Fruit fly (Drosophila melanogaster): ENCODE results near the gene CG13083.

The CG13083 gene

dm6 chr2L:19453381-19453780 is 33.9 kb upstream of the CG13083 start, which contains the start of gene Top2 (continued):
- TF ChIP-seq inv (GFP tag; IDR thresholded peaks at IDR 0.05; ENCODE audit: partially characterized antibody) (peak; percentile 81), unc-4 (GFP tag; IDR thresholded peaks at IDR 0.05; ENCODE audit: partially characterized antibody) (peak; percentile 83), CG3995 (GFP tag; optimal IDR thresholded peaks at IDR 0.05) (peak; percentile 100), CG6689 (GFP tag; IDR thresholded peaks at IDR 0.05) (no peak), caup (GFP tag; optimal IDR thresholded peaks at IDR 0.05; ENCODE audit: severe bottlenecking) (peak; percentile 17), cad (GFP tag; optimal IDR thresholded peaks at IDR 0.05) (no peak), CG13296 (GFP tag; optimal IDR thresholded peaks at IDR 0.05) (no peak), seq (GFP tag; IDR thresholded peaks at IDR 0.05) (no peak), Dp (GFP tag; optimal IDR thresholded peaks at IDR 0.05) (peak; percentile 68), Nf-YA (GFP tag; IDR thresholded peaks at IDR 0.05) (no peak), CG12744 (GFP tag; optimal IDR thresholded peaks at IDR 0.05) (no peak), Mad (GFP tag; optimal IDR thresholded peaks at IDR 0.05) (peak; percentile 58), slou (GFP tag; optimal IDR thresholded peaks at IDR 0.05) (peak; percentile 18), tap (tag; optimal IDR thresholded peaks at IDR 0.05) (no peak), CG5245 (GFP tag; optimal IDR thresholded peaks at IDR 0.05) (peak; percentile 4), Lhr (GFP tag; optimal IDR thresholded peaks at IDR 0.05) (peak; percentile 94), vvl (GFP tag; IDR thresholded peaks at IDR 0.05) (peak; percentile 9; the same call in 1 of the 2 replicates), ham (GFP tag; IDR thresholded peaks at IDR 0.05) (no peak), nerfin-2 (GFP tag; IDR thresholded peaks at IDR 0.05; ENCODE audit: partially characterized antibody) (peak; percentile 53; the same call in 1 of the 2 replicates), CG3163 (GFP tag; optimal IDR thresholded peaks at IDR 0.05) (no peak), sd (tag; optimal IDR thresholded peaks at IDR 0.05) (peak; percentile 6), CG9932 (GFP tag; IDR thresholded peaks at IDR 0.05) (peak; percentile 67), mld (GFP tag; IDR thresholded peaks at IDR 0.05; ENCODE audit: partially characterized antibody) (peak; percentile 68; the same call in 1 of the 3 replicates), CG7987 (GFP tag; optimal IDR thresholded peaks at IDR 0.05) (peak; percentile 72), CG4404 (GFP tag; IDR thresholded peaks at IDR 0.05) (no peak), Aef1 (GFP tag; IDR thresholded peaks at IDR 0.05) (peak; percentile 39), Poxn (GFP tag; IDR thresholded peaks at IDR 0.05) (no peak), CG17385 (GFP tag; optimal IDR thresholded peaks at IDR 0.05) (no peak), CG11398 (GFP tag; optimal IDR thresholded peaks at IDR 0.05) (no peak), CG9876 (GFP tag; optimal IDR thresholded peaks at IDR 0.05) (peak; percentile 57), Sin3A (optimal IDR thresholded peaks at IDR 0.05) (peak; percentile 41), CG8478 (optimal IDR thresholded peaks at IDR 0.05) (no peak), CG32767 (GFP tag; IDR thresholded peaks at IDR 0.05) (peak; percentile 47; the same call in 1 of the 2 replicates), Hr39 (optimal IDR thresholded peaks at IDR 0.05) (no peak), repo (GFP tag; optimal IDR thresholded peaks at IDR 0.05) (peak; percentile 7), lov (optimal IDR thresholded peaks at IDR 0.05) (no peak), lov (GFP tag; IDR thresholded peaks at IDR 0.05) (no peak), CG7357 (GFP tag; IDR thresholded peaks at IDR 0.05) (no peak), chif (GFP tag; optimal IDR thresholded peaks at IDR 0.05) (peak; percentile 26 to 50), tna (GFP tag; IDR thresholded peaks at IDR 0.05; ENCODE audit: partially characterized antibody) (peak; percentile 77), CG12299 (tag; optimal IDR thresholded peaks at IDR 0.05) (no peak), CG32532 (GFP tag; IDR thresholded peaks at IDR 0.05) (no peak), CG12391 (tag; optimal IDR thresholded peaks at IDR 0.05) (peak; percentile 57), fu2 (GFP tag; optimal IDR thresholded peaks at IDR 0.05) (peak; percentile 15), CG4282 (GFP tag; optimal IDR thresholded peaks at IDR 0.05) (peak; percentile 41), CG17359 (tag; optimal IDR thresholded peaks at IDR 0.05) (no peak), ems (GFP tag; optimal IDR thresholded peaks at IDR 0.05) (peak; percentile 29), Opbp (GFP tag; IDR thresholded peaks at IDR 0.05; ENCODE audit: partially characterized antibody) (peak; percentile 88), org-1 (GFP tag; optimal IDR thresholded peaks at IDR 0.05) (no peak), toy (GFP tag; IDR thresholded peaks at IDR 0.05) (no peak), Dref (GFP tag; IDR thresholded peaks at IDR 0.05) (peak; percentile 98), CG4617 (GFP tag; optimal IDR thresholded peaks at IDR 0.05; ENCODE audit: borderline replicate concordance) (peak; percentile 82), Dll (GFP tag; IDR thresholded peaks at IDR 0.05; ENCODE audit: partially characterized antibody) (peak; percentile 80)

Data from whole organism, embryonic.